Worm (Caenorhabditis elegans) whole organism, late embryonic: Measurements from ENCODE around the gene rig-6.

ENCODE experiments used
- ama-1 ChIP-seq: fragments of 150-350 bp; optimal IDR thresholded peaks from 2 replicates; lab custom pipeline; 2014
- ceh-9 ChIP-seq: sonication (generic microtip); optimal IDR thresholded peaks from 2 replicates; lab custom pipeline; 2016; ENCODE audit warnings: mild to moderate bottlenecking, missing genetic modification characterization, inconsistent platforms, missing compliant biosample characterization
- elt-2 ChIP-seq: sonication (generic microtip); optimal IDR thresholded peaks from 2 replicates; lab custom pipeline; 2016; ENCODE audit warnings: missing genetic modification reagents, missing genetic modification characterization, missing compliant biosample characterization
- fkh-10 ChIP-seq: fragments of 150-350 bp; optimal IDR thresholded peaks from 2 replicates; lab custom pipeline; 2014; ENCODE audit warnings: missing biosample characterization, missing genetic modification reagents, missing genetic modification characterization
- hlh-8 ChIP-seq: sonication (generic microtip); optimal IDR thresholded peaks from 2 replicates; lab custom pipeline; 2016; ENCODE audit warnings: missing genotype, missing genetic modification characterization, missing compliant biosample characterization
- pha-4 ChIP-seq: fragments of 150-350 bp; optimal IDR thresholded peaks from 2 replicates; lab custom pipeline; 2018; ENCODE audit warnings: missing biosample characterization, missing genetic modification reagents, missing genetic modification characterization
- sdc-2 ChIP-seq: sonication (generic microtip); optimal IDR thresholded peaks from 2 replicates; lab custom pipeline; 2016; ENCODE audit warnings: missing genotype, missing genetic modification characterization, missing compliant biosample characterization
- tbx-2 ChIP-seq: sonication (generic microtip); optimal IDR thresholded peaks from 2 replicates; lab custom pipeline; 2016; ENCODE audit warnings: missing genetic modification characterization, missing compliant biosample characterization
- unc-86 ChIP-seq: sonication (generic microtip); optimal IDR thresholded peaks from 2 replicates; lab custom pipeline; 2016; ENCODE audit warnings: missing genetic modification characterization, missing compliant biosample characterization

- no peak for TF ChIP-seq unc-86 (tag; lab: Kevin White, UChicago)
- TF ChIP-seq elt-2 (tag; lab: Kevin White, UChicago), result no peak
- no peak for TF ChIP-seq ceh-9 (tag; lab: Kevin White, UChicago)
- TF ChIP-seq tbx-2 (tag; lab: Kevin White, UChicago), result no peak
- no peak for TF ChIP-seq sdc-2 (tag; lab: Kevin White, UChicago)
- TF ChIP-seq fkh-10 (GFP tag; lab: Kevin White, UChicago), result no peak
- no peak for TF ChIP-seq hlh-8 (tag; lab: Kevin White, UChicago)
- TF ChIP-seq pha-4, result no peak
- TF ChIP-seq ama-1, result no peak
These were observed 5.2 kb downstream of the rig-6 start for ce11 chrII:4806726-4807125.
